Worm (Caenorhabditis elegans) whole organism, young adult: Measurements from ENCODE around the gene pqn-10.

Source experiments
- B0336.3 ChIP-seq: fragments of 200-800 bp; sonication (Bioruptor generic); IDR thresholded peaks from 2 replicates; pipeline ENCODE4 v1.3.6; 2022; ENCODE audit warnings: missing genetic modification characterization, missing compliant biosample characterization
- C06A6.2 ChIP-seq: fragments of 200-800 bp; sonication (Bioruptor generic); conservative IDR thresholded peaks from 2 replicates; pipeline ENCODE4 v1.3.6; 2022; ENCODE audit warnings: missing genetic modification characterization, missing compliant biosample characterization
- C17E4.6 ChIP-seq: fragments of 200-800 bp; sonication (Bioruptor generic); IDR thresholded peaks from 2 replicates; pipeline ENCODE4 v1.3.6; 2022; ENCODE audit warnings: missing genetic modification reagents, missing genetic modification characterization, missing compliant biosample characterization
- F33H1.4 ChIP-seq: fragments of 200-800 bp; sonication (Bioruptor generic); IDR thresholded peaks from 2 replicates; pipeline ENCODE4 v1.3.6; 2022; ENCODE audit warnings: missing genetic modification reagents, missing genetic modification characterization, missing compliant biosample characterization
- K11D2.4 ChIP-seq: fragments of 200-800 bp; sonication (Bioruptor generic); IDR thresholded peaks from 2 replicates; pipeline ENCODE4 v1.3.6; 2022; ENCODE audit warnings: missing genetic modification reagents, missing genetic modification characterization, missing compliant biosample characterization
- K12H6.12 ChIP-seq: fragments of 200-800 bp; sonication (Bioruptor generic); optimal IDR thresholded peaks from 2 replicates; lab custom pipeline; 2018; ENCODE audit warnings: mild to moderate bottlenecking, missing genetic modification characterization, missing compliant biosample characterization
- Y56A3A.18 ChIP-seq: fragments of 200-800 bp; sonication (Bioruptor generic); IDR thresholded peaks from 2 replicates; pipeline ENCODE4 v1.3.6; 2022; ENCODE audit warnings: missing genetic modification reagents, missing genetic modification characterization, missing compliant biosample characterization
- Y79H2A.3 ChIP-seq: fragments of 200-800 bp; sonication (Bioruptor generic); conservative IDR thresholded peaks from 2 replicates; pipeline ENCODE4 v1.3.6; 2022; ENCODE audit warnings: missing genetic modification reagents, missing genetic modification characterization, missing compliant biosample characterization
- akir-1 ChIP-seq: fragments of 200-800 bp; sonication (Bioruptor generic); optimal IDR thresholded peaks from 2 replicates; lab custom pipeline; 2018; ENCODE audit warnings: mild to moderate bottlenecking, missing genetic modification characterization, moderate library complexity, missing compliant biosample characterization
- aptf-2 ChIP-seq: fragments of 200-800 bp; sonication (Bioruptor generic); conservative IDR thresholded peaks from 2 replicates; pipeline ENCODE4 v1.3.6; 2022; ENCODE audit warnings: missing genetic modification reagents, missing genetic modification characterization, missing compliant biosample characterization
- atf-7 ChIP-seq: sonication (generic microtip); optimal IDR thresholded peaks from 2 replicates; lab custom pipeline; 2017; ENCODE audit warnings: mild to moderate bottlenecking, missing genetic modification characterization, missing compliant biosample characterization
- athp-1 ChIP-seq: sonication (generic microtip); optimal IDR thresholded peaks from 2 replicates; lab custom pipeline; 2017; ENCODE audit warnings: mild to moderate bottlenecking, missing genetic modification characterization, missing compliant biosample characterization
- attf-3 ChIP-seq: fragments of 200-800 bp; sonication (Bioruptor generic); conservative IDR thresholded peaks from 2 replicates; pipeline ENCODE4 v1.3.6; 2022; ENCODE audit warnings: missing genetic modification reagents, missing genetic modification characterization, missing compliant biosample characterization
- attf-5 ChIP-seq: fragments of 200-800 bp; sonication (Bioruptor generic); optimal IDR thresholded peaks from 2 replicates; lab custom pipeline; 2018; ENCODE audit warnings: mild to moderate bottlenecking, missing genetic modification characterization, missing compliant biosample characterization
- bed-2 ChIP-seq: fragments of 200-800 bp; sonication (Bioruptor generic); IDR thresholded peaks from 2 replicates; pipeline ENCODE4 v1.3.6; 2022; ENCODE audit warnings: missing genetic modification reagents, missing genetic modification characterization, missing compliant biosample characterization
- cebp-1 ChIP-seq, 2 experiments: fragments of 200-800 bp in 1 of 2; sonication (Bioruptor generic) in 1 of 2; sonication (generic microtip) in 1 of 2; IDR thresholded peaks in 1 of 2; optimal IDR thresholded peaks in 1 of 2; 2 replicates each; pipeline versions ENCODE4 v1.3.6 to Lab custom; 2017 to 2022; ENCODE audit warnings: missing compliant biosample characterization in 2 of 2, missing genetic modification characterization in 2 of 2, mild to moderate bottlenecking in 1 of 2, missing genetic modification reagents in 1 of 2, moderate library complexity in 1 of 2
- cebp-2 ChIP-seq: fragments of 200-800 bp; sonication (Bioruptor generic); IDR thresholded peaks from 2 replicates; pipeline ENCODE4 v1.3.6; 2022; ENCODE audit warnings: missing genetic modification characterization, missing compliant biosample characterization
- ceh-27 ChIP-seq: fragments of 200-800 bp; sonication (Bioruptor generic); optimal IDR thresholded peaks from 2 replicates; lab custom pipeline; 2018; ENCODE audit warnings: mild to moderate bottlenecking, missing genetic modification characterization, moderate library complexity, missing compliant biosample characterization
- dox-1 ChIP-seq: fragments of 200-800 bp; sonication (Bioruptor generic); IDR thresholded peaks from 2 replicates; pipeline ENCODE4 v1.3.6; 2022; ENCODE audit warnings: missing genetic modification reagents, missing genetic modification characterization, missing compliant biosample characterization
- efl-1 ChIP-seq: fragments of 150-350 bp; optimal IDR thresholded peaks from 2 replicates; lab custom pipeline; 2014; ENCODE audit warnings: missing biosample characterization, missing genetic modification reagents, missing genetic modification characterization
- egl-18 ChIP-seq: fragments of 200-800 bp; sonication (Bioruptor generic); IDR thresholded peaks from 2 replicates; pipeline ENCODE4 v1.3.6; 2022; ENCODE audit warnings: missing genetic modification reagents, missing genetic modification characterization, missing compliant biosample characterization
- egl-44 ChIP-seq: fragments of 200-800 bp; sonication (Bioruptor generic); IDR thresholded peaks from 2 replicates; pipeline ENCODE4 v1.3.6; 2022; ENCODE audit warnings: missing genetic modification reagents, missing genetic modification characterization, missing compliant biosample characterization
- egrh-3 ChIP-seq: fragments of 200-800 bp; sonication (Bioruptor generic); IDR thresholded peaks from 2 replicates; pipeline ENCODE4 v1.3.6; 2022; ENCODE audit warnings: missing genetic modification reagents, missing genetic modification characterization, missing compliant biosample characterization
- let-526 ChIP-seq: fragments of 200-800 bp; sonication (Bioruptor generic); IDR thresholded peaks from 2 replicates; pipeline ENCODE4 v1.3.6; 2022; ENCODE audit warnings: missing genetic modification reagents, missing genetic modification characterization, missing compliant biosample characterization
- lin-26 ChIP-seq: fragments of 200-800 bp; sonication (Bioruptor generic); IDR thresholded peaks from 2 replicates; pipeline ENCODE4 v1.3.6; 2022; ENCODE audit warnings: missing genetic modification reagents, missing genetic modification characterization, missing compliant biosample characterization
- lin-40 ChIP-seq: sonication (generic microtip); optimal IDR thresholded peaks from 2 replicates; lab custom pipeline; 2016; ENCODE audit warnings: missing genetic modification characterization, mild to moderate bottlenecking, missing compliant biosample characterization, missing genotype, missing genetic modification reagents
- lin-54 ChIP-seq: fragments of 200-800 bp; sonication (Bioruptor generic); optimal IDR thresholded peaks from 2 replicates; lab custom pipeline; 2018; ENCODE audit warnings: mild to moderate bottlenecking, missing genetic modification characterization, missing compliant biosample characterization
- lsl-1 ChIP-seq: fragments of 200-800 bp; sonication (Bioruptor generic); optimal IDR thresholded peaks from 2 replicates; lab custom pipeline; 2018; ENCODE audit warnings: mild to moderate bottlenecking, missing genetic modification characterization, moderate library complexity, missing compliant biosample characterization
- madf-3 ChIP-seq: fragments of 200-800 bp; sonication (Bioruptor generic); IDR thresholded peaks from 2 replicates; pipeline ENCODE4 v1.3.6; 2022; ENCODE audit warnings: missing genetic modification reagents, missing genetic modification characterization, missing compliant biosample characterization
- madf-8 ChIP-seq: fragments of 200-800 bp; sonication (Bioruptor generic); conservative IDR thresholded peaks from 2 replicates; pipeline ENCODE4 v1.3.6; 2022; ENCODE audit warnings: missing genetic modification reagents, missing genetic modification characterization, missing compliant biosample characterization
- mcd-1 ChIP-seq: fragments of 200-800 bp; sonication (Bioruptor generic); IDR thresholded peaks from 2 replicates; pipeline ENCODE4 v1.3.6; 2022; ENCODE audit warnings: missing genetic modification reagents, missing genetic modification characterization, missing compliant biosample characterization
- nfyb-1 ChIP-seq: fragments of 200-800 bp; sonication (Bioruptor generic); IDR thresholded peaks from 2 replicates; pipeline ENCODE4 v1.3.6; 2022; ENCODE audit warnings: missing genetic modification reagents, missing genetic modification characterization, missing compliant biosample characterization
- nhr-80 ChIP-seq: sonication (generic microtip); optimal IDR thresholded peaks from 2 replicates; lab custom pipeline; 2016; ENCODE audit warnings: missing genetic modification characterization, missing compliant biosample characterization
- pbrm-1 ChIP-seq: fragments of 200-800 bp; sonication (Bioruptor generic); IDR thresholded peaks from 2 replicates; pipeline ENCODE4 v1.3.6; 2022; ENCODE audit warnings: missing genetic modification reagents, missing genetic modification characterization, missing compliant biosample characterization
- rcor-1 ChIP-seq: fragments of 200-800 bp; sonication (Bioruptor generic); IDR thresholded peaks from 2 replicates; pipeline ENCODE4 v1.3.6; 2022; ENCODE audit warnings: missing genetic modification reagents, missing genetic modification characterization, missing compliant biosample characterization
- tbp1 ChIP-seq: fragments of 200-800 bp; sonication (Bioruptor generic); optimal IDR thresholded peaks from 2 replicates; lab custom pipeline; 2018; ENCODE audit warnings: mild to moderate bottlenecking, missing genetic modification characterization, missing compliant biosample characterization
- unc-130 ChIP-seq: sonication (generic microtip); optimal IDR thresholded peaks from 2 replicates; lab custom pipeline; 2016; ENCODE audit warnings: missing genetic modification reagents, missing genetic modification characterization, missing compliant biosample characterization
- xnd-1 ChIP-seq: sonication (generic microtip); optimal IDR thresholded peaks from 2 replicates; lab custom pipeline; 2016; ENCODE audit warnings: missing genotype, missing genetic modification reagents, missing genetic modification characterization, missing compliant biosample characterization
- ztf-18 ChIP-seq: sonication (generic microtip); optimal IDR thresholded peaks from 2 replicates; lab custom pipeline; 2016; ENCODE audit warnings: missing genotype, mild to moderate bottlenecking, missing genetic modification characterization, missing compliant biosample characterization
- ztf-25 ChIP-seq: fragments of 200-800 bp; sonication (Bioruptor generic); IDR thresholded peaks from 2 replicates; pipeline ENCODE4 v1.3.6; 2022; ENCODE audit warnings: missing genetic modification reagents, missing genetic modification characterization, missing compliant biosample characterization
- ztf-26 ChIP-seq: sonication (generic microtip); optimal IDR thresholded peaks from 2 replicates; lab custom pipeline; 2017; ENCODE audit warnings: missing genetic modification characterization, missing compliant biosample characterization
- ztf-28 ChIP-seq: fragments of 200-800 bp; sonication (Bioruptor generic); IDR thresholded peaks from 2 replicates; pipeline ENCODE4 v1.3.6; 2022; ENCODE audit warnings: missing genetic modification reagents, missing genetic modification characterization, missing compliant biosample characterization

The pqn-10 gene

DNA sequence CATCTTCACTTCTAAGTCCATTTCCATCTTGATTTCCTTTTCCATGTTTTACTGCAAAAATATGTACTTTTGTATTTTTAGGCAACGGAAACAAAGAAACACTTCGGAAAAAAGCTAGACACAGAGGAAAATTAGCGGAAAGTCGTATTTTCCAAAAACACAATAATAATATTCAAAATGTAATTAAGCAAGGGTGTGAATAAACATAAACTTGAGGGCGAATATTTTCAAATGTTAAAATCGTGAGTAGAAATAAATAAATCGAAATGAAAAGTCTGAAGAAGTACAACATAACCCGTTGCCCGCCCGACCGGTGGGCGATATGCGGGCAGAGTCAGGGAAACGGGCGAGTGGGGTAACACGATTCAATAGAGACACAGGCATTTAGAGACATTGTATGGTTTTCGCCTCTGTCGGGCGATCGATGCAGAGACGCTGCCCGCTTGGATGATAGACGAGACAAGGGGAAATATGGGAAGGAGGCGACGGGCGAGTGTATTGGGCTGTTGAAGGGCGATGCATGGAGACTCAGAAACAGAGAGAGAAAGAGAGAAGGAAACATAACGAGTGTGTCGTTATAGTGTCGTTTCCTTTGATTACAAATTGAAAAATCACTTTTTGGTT lies 9.1 kb downstream of the pqn-10 start, which contains the start of gene C09E7.4:
Gene C09E7.4 (minus strand): TSS at position 51 of the 624 bp plus-strand sequence.
- TF ChIP-seq ztf-26 (tag; lab: Kevin White, UChicago) = no peak
- peak; percentile 18 for TF ChIP-seq K12H6.12 (tag; lab: Kevin White, UChicago)
- no peak for TF ChIP-seq K11D2.4 (GFP tag; lab: Robert Waterston, UW)
- 0 out of 2 replicates have a peak, but pooled peaks have one; percentile 11 for TF ChIP-seq ztf-25 (GFP tag; lab: Robert Waterston, UW)

DNA sequence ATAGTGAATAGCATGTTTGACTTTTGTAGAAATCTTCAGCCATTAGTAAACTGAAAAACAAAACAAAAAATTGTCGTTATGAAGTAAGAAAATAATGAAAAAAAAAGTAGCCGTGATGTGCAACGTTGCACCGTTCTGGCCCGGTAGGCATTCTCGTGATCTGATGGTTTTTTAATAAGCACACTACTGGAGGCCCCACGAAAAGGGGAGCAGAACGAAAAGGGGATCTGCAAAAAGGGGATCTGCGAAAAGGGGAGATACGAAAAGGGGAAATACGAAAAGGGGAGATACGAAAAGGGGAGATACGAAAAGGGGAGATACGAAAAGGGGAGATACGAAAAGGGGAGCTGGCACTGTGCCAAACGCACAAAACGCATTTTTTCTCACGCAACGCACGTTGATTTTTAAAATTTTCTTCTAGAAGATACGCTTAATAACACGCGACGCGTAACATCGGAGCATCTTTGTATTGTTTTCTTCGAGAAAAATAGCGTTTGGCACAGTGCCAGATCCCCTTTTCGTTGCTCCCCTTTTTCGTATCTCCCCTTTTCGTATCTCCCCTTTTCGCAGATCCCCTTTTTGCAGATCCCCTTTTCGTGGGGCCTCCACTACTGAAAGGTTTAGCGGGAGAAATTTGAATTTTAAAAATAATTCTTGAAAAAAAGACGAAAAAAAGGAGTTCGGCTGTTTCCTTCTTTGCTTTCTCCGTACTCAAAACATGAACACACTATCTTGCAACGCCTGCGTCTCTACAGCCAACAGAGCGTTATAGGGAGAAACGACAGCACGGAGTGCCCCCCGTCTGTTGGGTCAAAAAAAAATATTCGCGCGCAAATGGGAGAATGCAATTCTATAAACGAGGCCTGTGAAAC lies 23.4 kb downstream of the pqn-10 start, which contains the start of gene C09E7.7:
Gene C09E7.7 (minus strand): TSS at position 57 of the 872 bp plus-strand sequence.
- TF ChIP-seq Y56A3A.18 = 0 out of 2 replicates have a peak, but pooled peaks have one; percentile 26
- peak; percentile 88 for TF ChIP-seq dox-1 (GFP tag; lab: Robert Waterston, UW)
- peak; percentile 70 for TF ChIP-seq lin-40 (tag; lab: Kevin White, UChicago)
- TF ChIP-seq akir-1 = peak; percentile 51
- peak; percentile 75; the same call in 1 of the 2 replicates for TF ChIP-seq ztf-28
- TF ChIP-seq nhr-80 (tag; lab: Kevin White, UChicago) = peak; percentile 39
- TF ChIP-seq attf-3 (GFP tag; lab: Robert Waterston, UW) = peak; percentile 42; the same call in 1 of the 2 replicates
- TF ChIP-seq egl-18 (GFP tag; lab: Robert Waterston, UW) = peak; percentile 48; the same call in 1 of the 2 replicates
- 0 out of 2 replicates have a peak, but pooled peaks have one; percentile 9 for TF ChIP-seq cebp-2 (GFP tag; lab: Robert Waterston, UW)
- TF ChIP-seq F33H1.4 = peak; percentile 63
- peak; percentile 70; the same call in 1 of the 2 replicates for TF ChIP-seq pbrm-1
- peak; percentile 86; the same call in 1 of the 2 replicates for TF ChIP-seq ztf-25 (GFP tag; lab: Robert Waterston, UW)
- peak; percentile 24 for TF ChIP-seq unc-130 (GFP tag; lab: Kevin White, UChicago)
- TF ChIP-seq attf-5 (GFP tag; lab: Kevin White, UChicago) = peak; percentile 97
- TF ChIP-seq egl-44 (GFP tag; lab: Robert Waterston, UW) = peak; percentile 68; the same call in 1 of the 2 replicates
- peak; percentile 82 for TF ChIP-seq lin-26 (GFP tag; lab: Robert Waterston, UW)
- TF ChIP-seq B0336.3 = peak; percentile 78
- 0 out of 2 replicates have a peak, but pooled peaks have one; percentile 46 for TF ChIP-seq C06A6.2
- peak; percentile 86 for TF ChIP-seq bed-2
- peak; percentile 16; the same call in 1 of the 2 replicates for TF ChIP-seq C17E4.6 (GFP tag; lab: Robert Waterston, UW)
- peak; percentile 70 for TF ChIP-seq xnd-1 (tag; lab: Kevin White, UChicago)
- TF ChIP-seq aptf-2 (GFP tag; lab: Robert Waterston, UW) = peak; percentile 81
- peak; percentile 67 for TF ChIP-seq ztf-18 (tag; lab: Kevin White, UChicago)
- TF ChIP-seq let-526 (GFP tag; lab: Robert Waterston, UW) = peak; percentile 45
- TF ChIP-seq cebp-1 (GFP tag; IDR thresholded peaks at IDR 0.05; lab: Robert Waterston, UW) = peak; percentile 60
- peak; percentile 61 for TF ChIP-seq cebp-1 (tag; optimal IDR thresholded peaks at IDR 0.05; lab: Kevin White, UChicago)
- TF ChIP-seq athp-1 = peak; percentile 18
- peak; percentile 79 for TF ChIP-seq mcd-1 (GFP tag; lab: Robert Waterston, UW)
- TF ChIP-seq K11D2.4 (GFP tag; lab: Robert Waterston, UW) = peak; percentile 72
- peak; percentile 79 for TF ChIP-seq madf-8 (GFP tag; lab: Robert Waterston, UW)
- peak; percentile 51; the same call in 1 of the 2 replicates for TF ChIP-seq Y79H2A.3
- TF ChIP-seq tbp1 (GFP tag; lab: Kevin White, UChicago) = peak; percentile 9
- peak; percentile 55 for TF ChIP-seq ceh-27 (GFP tag; lab: Kevin White, UChicago)
- TF ChIP-seq madf-3 (GFP tag; lab: Robert Waterston, UW) = 0 out of 2 replicates have a peak, but pooled peaks have one; percentile 26
- peak; percentile 82 for TF ChIP-seq lin-54 (GFP tag; lab: Kevin White, UChicago)
- peak; percentile 85 for TF ChIP-seq rcor-1 (GFP tag; lab: Robert Waterston, UW)
- peak; percentile 90 for TF ChIP-seq efl-1 (GFP tag; lab: Kevin White, UChicago)
- peak; percentile 74 for TF ChIP-seq nfyb-1
- peak; percentile 80 for TF ChIP-seq egrh-3 (GFP tag; lab: Robert Waterston, UW)
- peak; percentile 58 for TF ChIP-seq lsl-1
- TF ChIP-seq atf-7 (tag; lab: Kevin White, UChicago) = peak; percentile 57
